Worm (Caenorhabditis elegans) whole organism, mixed stage, embryonic: Measurements from ENCODE around the gene hpo-31.

Source experiments
- M03D4.4 ChIP-seq: sonication (generic microtip); optimal IDR thresholded peaks from 2 replicates; lab custom pipeline; 2017; ENCODE audit warnings: mild to moderate bottlenecking, missing genetic modification characterization, missing compliant biosample characterization
- bed-3 ChIP-seq: fragments of 200-800 bp; sonication (Bioruptor generic); optimal IDR thresholded peaks from 3 replicates; lab custom pipeline; 2018; ENCODE audit warnings: mild to moderate bottlenecking, missing genetic modification characterization, moderate library complexity, missing compliant biosample characterization
- ceh-39 ChIP-seq: fragments of 150-350 bp; optimal IDR thresholded peaks from 2 replicates; lab custom pipeline; 2014; ENCODE audit warnings: missing biosample characterization, missing genetic modification characterization
- ceh-43 ChIP-seq: fragments of 200-800 bp; sonication (Bioruptor generic); optimal IDR thresholded peaks from 2 replicates; lab custom pipeline; 2018; ENCODE audit warnings: mild to moderate bottlenecking, missing genetic modification characterization, moderate library complexity, missing compliant biosample characterization
- ceh-83 ChIP-seq: fragments of 200-800 bp; sonication (Bioruptor generic); optimal IDR thresholded peaks from 2 replicates; lab custom pipeline; 2018; ENCODE audit warnings: mild to moderate bottlenecking, missing genetic modification characterization, missing compliant biosample characterization
- ces-1 ChIP-seq: fragments of 150-350 bp; optimal IDR thresholded peaks from 2 replicates; lab custom pipeline; 2014; ENCODE audit warnings: missing biosample characterization, missing genetic modification reagents, missing genetic modification characterization
- cnd-1 ChIP-seq: fragments of 200-800 bp; sonication (Bioruptor generic); optimal IDR thresholded peaks from 2 replicates; lab custom pipeline; 2018; ENCODE audit warnings: mild to moderate bottlenecking, missing genetic modification characterization, missing compliant biosample characterization
- drap-1 ChIP-seq: fragments of 200-800 bp; sonication (Bioruptor generic); optimal IDR thresholded peaks from 3 replicates; lab custom pipeline; 2018; ENCODE audit warnings: mild to moderate bottlenecking, missing genetic modification characterization, missing compliant biosample characterization
- elt-1 ChIP-seq: sonication (generic microtip); optimal IDR thresholded peaks from 2 replicates; lab custom pipeline; 2017; ENCODE audit warnings: missing genetic modification characterization, mild to moderate bottlenecking, missing compliant biosample characterization, antibody characterized with exemption, moderate library complexity, borderline replicate concordance; ENCODE audit not compliant: insufficient read depth
- elt-3 ChIP-seq: fragments of 150-350 bp; optimal IDR thresholded peaks from 2 replicates; lab custom pipeline; 2014; ENCODE audit warnings: missing biosample characterization, missing genetic modification characterization
- flh-1 ChIP-seq: fragments of 200-800 bp; sonication (Bioruptor generic); optimal IDR thresholded peaks from 2 replicates; lab custom pipeline; 2018; ENCODE audit warnings: mild to moderate bottlenecking, missing genetic modification characterization, moderate library complexity, missing compliant biosample characterization
- ham-2 ChIP-seq: fragments of 200-800 bp; sonication (Bioruptor generic); optimal IDR thresholded peaks from 2 replicates; lab custom pipeline; 2018; ENCODE audit warnings: mild to moderate bottlenecking, missing genetic modification characterization, missing compliant biosample characterization
- hlh-1 ChIP-seq: fragments of 150-350 bp; optimal IDR thresholded peaks from 2 replicates; lab custom pipeline; 2014; ENCODE audit warnings: missing biosample characterization, missing genetic modification reagents, missing genetic modification characterization
- lin-13 ChIP-seq: fragments of 150-350 bp; optimal IDR thresholded peaks from 2 replicates; lab custom pipeline; 2014; ENCODE audit warnings: missing biosample characterization, missing genetic modification characterization
- lin-32 ChIP-seq: fragments of 200-800 bp; sonication (Bioruptor generic); optimal IDR thresholded peaks from 2 replicates; lab custom pipeline; 2018; ENCODE audit warnings: mild to moderate bottlenecking, missing genetic modification characterization, missing compliant biosample characterization
- lsy-2 ChIP-seq: fragments of 150-350 bp; optimal IDR thresholded peaks from 2 replicates; lab custom pipeline; 2014; ENCODE audit warnings: missing biosample characterization, missing genetic modification characterization
- mep-1 ChIP-seq: fragments of 150-350 bp; optimal IDR thresholded peaks from 2 replicates; lab custom pipeline; 2017; ENCODE audit warnings: missing biosample characterization, missing genetic modification reagents, missing genetic modification characterization, inconsistent platforms
- nhr-12 ChIP-seq: fragments of 150-350 bp; optimal IDR thresholded peaks from 2 replicates; lab custom pipeline; 2014; ENCODE audit warnings: missing biosample characterization, missing genetic modification characterization
- nhr-2 ChIP-seq: fragments of 150-350 bp; optimal IDR thresholded peaks from 2 replicates; lab custom pipeline; 2014; ENCODE audit warnings: missing biosample characterization, missing genetic modification characterization
- nhr-237 ChIP-seq: fragments of 150-350 bp; optimal IDR thresholded peaks from 2 replicates; lab custom pipeline; 2014; ENCODE audit warnings: missing biosample characterization, missing genetic modification characterization
- nhr-28 ChIP-seq: fragments of 150-350 bp; optimal IDR thresholded peaks from 2 replicates; lab custom pipeline; 2014; ENCODE audit warnings: missing biosample characterization, missing genetic modification characterization
- pha-4 ChIP-seq: fragments of 150-350 bp; optimal IDR thresholded peaks from 2 replicates; lab custom pipeline; 2018; ENCODE audit warnings: missing biosample characterization, missing genetic modification reagents, missing genetic modification characterization
- sem-2 ChIP-seq: fragments of 200-800 bp; sonication (Bioruptor generic); optimal IDR thresholded peaks from 2 replicates; lab custom pipeline; 2018; ENCODE audit warnings: mild to moderate bottlenecking, missing genetic modification characterization, missing compliant biosample characterization
- snpc-4 ChIP-seq: fragments of 150-350 bp; optimal IDR thresholded peaks from 2 replicates; lab custom pipeline; 2014; ENCODE audit warnings: missing biosample characterization, missing genetic modification characterization
- sptf-1 ChIP-seq: sonication (generic microtip); optimal IDR thresholded peaks from 2 replicates; lab custom pipeline; 2017; ENCODE audit warnings: mild to moderate bottlenecking, missing genetic modification characterization, moderate library complexity, missing compliant biosample characterization
- tbx-8 ChIP-seq: fragments of 200-800 bp; sonication (Bioruptor generic); optimal IDR thresholded peaks from 2 replicates; lab custom pipeline; 2018; ENCODE audit warnings: mild to moderate bottlenecking, missing genetic modification characterization, moderate library complexity, missing compliant biosample characterization
- unc-120 ChIP-seq: sonication (generic microtip); optimal IDR thresholded peaks from 2 replicates; lab custom pipeline; 2017; ENCODE audit warnings: missing genetic modification characterization, missing compliant biosample characterization; ENCODE audit not compliant: poor library complexity, severe bottlenecking
- unc-39 ChIP-seq: fragments of 150-350 bp; optimal IDR thresholded peaks from 2 replicates; lab custom pipeline; 2014; ENCODE audit warnings: missing biosample characterization, missing genetic modification characterization
- unc-62 ChIP-seq: fragments of 150-350 bp; optimal IDR thresholded peaks from 2 replicates; lab custom pipeline; 2014; ENCODE audit warnings: missing biosample characterization, missing genetic modification reagents, missing genetic modification characterization
- ztf-11 ChIP-seq: fragments of 150-350 bp; optimal IDR thresholded peaks from 2 replicates; lab custom pipeline; 2014; ENCODE audit warnings: missing biosample characterization, missing genetic modification characterization

The hpo-31 gene

DNA sequence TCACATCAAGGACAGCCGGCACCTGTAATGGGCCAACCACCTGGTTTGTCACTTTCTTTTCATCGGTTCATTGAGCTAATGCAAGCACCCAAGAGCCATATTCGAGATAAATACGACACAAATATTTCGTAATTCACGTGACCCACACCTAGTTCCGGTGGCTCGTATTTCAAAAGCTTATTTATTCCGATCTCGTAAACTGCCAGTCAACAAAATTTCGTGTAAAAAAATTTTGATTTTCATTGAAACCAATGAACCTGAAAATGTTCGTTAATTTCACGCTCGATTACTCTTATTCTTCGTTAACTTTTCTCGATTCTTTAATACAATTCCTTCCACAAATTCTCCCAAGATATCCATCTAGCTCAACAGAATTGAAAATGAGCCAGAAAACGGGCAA, 32.7 kb upstream of the hpo-31 start:
- TF ChIP-seq cnd-1 (no peak), sem-2 (GFP tag; lab: Kevin White, UChicago) (no peak), ztf-11 (no peak), drap-1 (no peak), elt-1 (no peak)
- TF ChIP-seq, all 35 proteins: peak for 0

DNA sequence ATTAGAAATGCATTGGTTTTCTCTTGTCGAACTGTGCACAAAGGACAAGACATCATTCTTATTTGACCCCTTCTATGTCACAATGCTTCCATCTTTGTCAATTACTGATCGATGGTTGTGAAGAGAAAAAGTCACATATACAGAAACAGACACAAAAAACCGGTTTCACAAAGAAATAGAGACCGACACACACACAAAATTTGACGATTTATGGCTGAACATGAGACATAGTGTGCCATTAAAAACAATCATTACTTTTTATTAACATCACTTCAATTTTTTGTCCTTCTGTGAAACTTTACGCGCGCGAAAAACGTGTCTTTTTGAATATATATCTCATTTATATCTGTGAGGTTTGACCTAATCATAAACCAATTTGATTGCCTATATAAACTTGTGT, 32.3 kb upstream of the hpo-31 start:
- TF ChIP-seq lin-32 (GFP tag; lab: Kevin White, UChicago): no peak
- no peak for TF ChIP-seq lsy-2 (tag; lab: Kevin White, UChicago)

DNA sequence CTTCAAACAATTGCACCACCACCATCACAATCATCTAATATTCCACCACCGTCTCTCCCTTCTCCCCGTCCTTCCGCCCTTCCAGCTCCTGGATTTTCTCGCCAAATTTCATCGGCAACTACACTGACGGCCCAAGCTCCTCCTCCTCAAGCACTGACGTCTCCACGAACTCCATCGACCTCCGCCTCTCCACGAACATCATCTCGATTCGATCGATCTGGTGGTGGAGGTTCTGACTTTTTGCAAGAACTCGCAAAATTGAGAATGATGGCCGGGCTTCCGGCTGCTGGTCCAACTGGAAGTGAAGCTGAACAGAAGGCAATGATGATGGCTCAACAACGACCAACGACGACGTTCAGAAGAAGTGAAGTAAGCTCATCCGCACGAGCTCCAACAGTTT, 28.8 kb upstream of the hpo-31 start:
- TF ChIP-seq ham-2 (GFP tag; lab: Kevin White, UChicago) (no peak), unc-39 (tag; lab: Kevin White, UChicago) (no peak), nhr-2 (tag; lab: Kevin White, UChicago) (no peak), snpc-4 (no peak), lin-13 (tag; lab: Kevin White, UChicago) (no peak)

DNA sequence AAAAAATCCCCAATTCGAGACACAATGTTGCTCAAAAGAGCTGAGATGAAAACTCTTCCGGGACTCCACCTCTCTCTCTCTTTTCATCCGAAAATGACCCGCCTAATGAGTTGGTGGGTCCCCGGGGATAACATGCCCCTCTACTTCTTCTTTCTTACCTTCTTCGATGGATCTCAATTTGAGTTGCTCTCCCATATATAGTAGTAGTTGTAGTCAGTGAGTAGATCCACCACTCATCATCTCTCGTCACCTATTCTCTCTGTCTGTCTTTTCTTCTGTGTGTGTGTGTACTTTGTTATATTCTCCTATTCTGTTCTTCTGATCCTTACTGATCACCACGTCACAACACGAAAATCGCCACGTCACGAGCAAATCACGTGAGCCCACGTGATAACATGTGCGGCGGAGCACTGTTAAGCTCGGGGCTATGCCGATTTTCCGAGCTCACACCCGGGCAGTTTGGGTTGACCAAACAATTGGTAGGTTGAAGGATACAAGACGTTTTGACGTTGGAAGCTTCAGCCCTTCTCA, 26.5 kb upstream of the hpo-31 start, which contains the start of gene twk-32:
Gene twk-32 (plus strand): TSS at position 396 of the 531 bp plus-strand sequence.
- TF ChIP-seq unc-62 (GFP tag; lab: Kevin White, UChicago) (no peak), nhr-2 (tag; lab: Kevin White, UChicago) (no peak), sptf-1 (tag; lab: Kevin White, UChicago) (no peak), nhr-237 (tag; lab: Kevin White, UChicago) (no peak), ces-1 (peak; percentile 18), ham-2 (GFP tag; lab: Kevin White, UChicago) (no peak), mep-1 (tag; lab: Kevin White, UChicago) (no peak), lsy-2 (tag; lab: Kevin White, UChicago) (no peak)

DNA sequence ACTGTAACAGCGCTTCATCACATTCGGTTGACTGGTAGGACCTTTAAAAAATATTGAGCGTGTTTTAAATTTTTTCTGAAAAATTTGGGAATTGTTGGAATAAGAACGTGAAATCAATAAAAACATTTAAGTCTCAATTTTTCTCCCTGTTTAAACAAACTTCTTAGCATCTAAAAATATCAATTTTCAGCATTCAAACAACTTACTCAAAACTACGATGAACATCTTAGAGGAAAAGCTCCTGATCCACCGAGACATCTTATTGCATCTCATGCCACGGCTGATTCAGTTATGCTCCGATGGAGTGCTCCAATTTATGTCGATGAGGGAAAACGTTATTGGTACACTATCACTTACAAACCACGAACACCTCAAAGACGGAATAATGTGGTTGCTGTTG, 23.7 kb upstream of the hpo-31 start:
- no peak for TF ChIP-seq lin-32 (GFP tag; lab: Kevin White, UChicago)
- TF ChIP-seq ceh-39: no peak
- TF ChIP-seq, all 35 proteins: peak for 0

DNA sequence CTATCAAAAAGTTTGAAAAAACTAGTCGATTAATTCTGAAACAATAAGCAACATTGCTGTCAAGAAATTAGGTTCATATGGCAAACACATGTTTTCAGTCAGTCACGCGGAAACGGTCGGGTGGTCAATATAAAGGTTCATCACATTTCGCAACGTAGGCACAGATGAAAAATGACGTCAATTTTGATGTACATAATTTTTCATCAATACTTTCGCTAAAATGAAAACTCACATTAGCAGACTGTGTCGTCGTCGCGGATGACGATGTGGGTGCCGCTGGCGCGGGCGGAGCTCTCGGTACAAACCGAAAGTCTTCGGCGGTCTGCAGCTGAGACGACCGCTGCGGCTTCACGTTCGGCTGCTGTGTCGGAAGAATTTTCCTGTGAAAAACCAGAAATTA, 18.9 kb upstream of the hpo-31 start, which contains the start of gene swan-2:
Gene swan-2 (minus strand): TSS at position 380 of the 400 bp plus-strand sequence.
- TF ChIP-seq nhr-2 (tag; lab: Kevin White, UChicago) (no peak), nhr-28 (tag; lab: Kevin White, UChicago) (no peak), ztf-11 (no peak), bed-3 (no peak), tbx-8 (GFP tag; lab: Kevin White, UChicago) (no peak), ces-1 (no peak), elt-3 (tag; lab: Kevin White, UChicago) (no peak), drap-1 (no peak), sptf-1 (tag; lab: Kevin White, UChicago) (no peak), ceh-39 (no peak), snpc-4 (no peak), M03D4.4 (tag; lab: Kevin White, UChicago) (no peak), ceh-43 (GFP tag; lab: Kevin White, UChicago) (no peak), flh-1 (GFP tag; lab: Kevin White, UChicago) (no peak), ceh-83 (GFP tag; lab: Kevin White, UChicago) (no peak)
- TF ChIP-seq, all 35 proteins: peak for 0

DNA sequence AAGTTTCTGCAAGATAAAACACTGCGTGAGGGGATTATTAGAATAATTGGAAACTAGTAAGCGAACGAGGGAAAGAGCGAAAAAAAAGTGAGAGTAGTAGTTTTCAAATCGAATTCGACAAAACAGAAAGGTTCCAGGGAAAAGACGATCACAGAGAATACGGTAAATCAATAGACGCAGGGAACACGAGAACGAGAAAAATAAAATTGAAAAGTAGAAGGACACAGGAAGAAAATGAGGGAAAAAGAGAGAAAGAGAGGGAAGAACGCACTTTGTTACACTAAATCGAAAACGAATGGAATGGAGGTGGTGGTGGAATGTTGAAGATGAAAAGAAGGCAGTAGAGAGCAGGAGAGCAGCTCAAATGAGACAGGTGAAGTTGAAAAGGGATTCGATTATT, 15.6 kb upstream of the hpo-31 start, which contains the start of gene swan-1:
Gene swan-1 (minus strand): TSS at position 6 of the 400 bp plus-strand sequence.
- TF ChIP-seq pha-4 (tag; lab: Kevin White, UChicago) (no peak), nhr-2 (tag; lab: Kevin White, UChicago) (no peak), ztf-11 (no peak), nhr-12 (tag; lab: Kevin White, UChicago) (no peak), ceh-39 (no peak), hlh-1 (peak; percentile 41), unc-120 (tag; lab: Kevin White, UChicago) (peak; percentile 40), mep-1 (tag; lab: Kevin White, UChicago) (no peak)
- TF ChIP-seq, all 35 proteins: peak for 2
